Worm (Caenorhabditis elegans): ENCODE results near the gene C46C2.3.
"Not testable (repeated sequence)": the region's sequence is repeated elsewhere in the genome, so short reads cannot be mapped to it uniquely, and the experiment has no call there.

The C46C2.3 gene

ce11 chrIV:9239151-9239550 is 14.2 kb downstream of the C46C2.3 start:
- TF ChIP-seq sma-9 (GFP tag; optimal IDR thresholded peaks at IDR 0.05) = no peak
- TF ChIP-seq sma-9 (tag; optimal IDR thresholded peaks at IDR 0.05) = no peak

- TF ChIP-seq alr-1 (tag; optimal IDR thresholded peaks at IDR 0.05) (no peak), egl-27 (tag; optimal IDR thresholded peaks at IDR 0.05) (no peak)
These were observed 18.7 kb downstream of the C46C2.3 start, which contains the start of gene rab-28 for ce11 chrIV:9243670-9244069. rab-28 (minus strand) TSS chrIV:9244012.

- TF ChIP-seq blmp-1 (tag; optimal IDR thresholded peaks at IDR 0.05; ENCODE audit: insufficient read depth) (no peak), ZK546.5 (tag; optimal IDR thresholded peaks at IDR 0.05) (no peak)
These were observed 20.5 kb downstream of the C46C2.3 start, which contains the start of gene Y11D7A.5 for ce11 chrIV:9245423-9245822. Y11D7A.5 (minus strand) TSS chrIV:9245523.

ce11 chrIV:9249219-9249618 is 24.3 kb downstream of the C46C2.3 start, which contains the start of gene Y11D7A.7:
Y11D7A.7 (plus strand) TSS chrIV:9249519.
- TF ChIP-seq egl-27 (tag; optimal IDR thresholded peaks at IDR 0.05); ZK546.5 (tag; optimal IDR thresholded peaks at IDR 0.05); unc-62 (GFP tag; optimal IDR thresholded peaks at IDR 0.05): not testable (repeated sequence)

- TF ChIP-seq lin-13 (GFP tag; optimal IDR thresholded peaks at IDR 0.05) (no peak), elt-3 (tag; optimal IDR thresholded peaks at IDR 0.05) (no peak), nhr-77 (tag; optimal IDR thresholded peaks at IDR 0.05) (no peak), unc-62 (GFP tag; optimal IDR thresholded peaks at IDR 0.05) (no peak), nhr-10 (tag; optimal IDR thresholded peaks at IDR 0.05) (no peak), egl-27 (tag; optimal IDR thresholded peaks at IDR 0.05) (no peak), sma-9 (GFP tag; optimal IDR thresholded peaks at IDR 0.05) (no peak), sma-9 (tag; optimal IDR thresholded peaks at IDR 0.05) (no peak)
These were observed 26.2 kb downstream of the C46C2.3 start, which contains the start of gene Y11D7A.8 for ce11 chrIV:9251079-9251478. Y11D7A.8 (plus strand) TSS chrIV:9251379.

- TF ChIP-seq ZK546.5 (tag; optimal IDR thresholded peaks at IDR 0.05) (no peak), sma-3 (GFP tag; optimal IDR thresholded peaks at IDR 0.05) (no peak), nhr-10 (tag; optimal IDR thresholded peaks at IDR 0.05) (no peak), fos-1 (tag; optimal IDR thresholded peaks at IDR 0.05) (no peak)
These were observed 31.1 kb downstream of the C46C2.3 start, which contains the start of gene Y11D7A.9 for ce11 chrIV:9256017-9256416. Y11D7A.9 (minus strand) TSS chrIV:9256117.

- TF ChIP-seq nhr-10 (tag; optimal IDR thresholded peaks at IDR 0.05) (no peak), ama-1 (optimal IDR thresholded peaks at IDR 0.05) (no peak), ztf-1 (GFP tag; conservative IDR thresholded peaks at IDR 0.05) (no peak), ztf-11 (tag; optimal IDR thresholded peaks at IDR 0.05) (no peak), unc-55 (GFP tag; optimal IDR thresholded peaks at IDR 0.05) (no peak), skn-1 (tag; optimal IDR thresholded peaks at IDR 0.05) (no peak), ztf-4 (tag; optimal IDR thresholded peaks at IDR 0.05) (no peak), unc-62 (GFP tag; optimal IDR thresholded peaks at IDR 0.05) (no peak), ZK546.5 (tag; optimal IDR thresholded peaks at IDR 0.05) (no peak), mab-5 (tag; optimal IDR thresholded peaks at IDR 0.05) (no peak)
These were observed 31.9 kb downstream of the C46C2.3 start for ce11 chrIV:9256865-9257264.

ce11 chrIV:9258547-9258946 is 33.6 kb downstream of the C46C2.3 start:
- TF ChIP-seq nhr-21 (tag; optimal IDR thresholded peaks at IDR 0.05) (peak; percentile 50), ama-1 (optimal IDR thresholded peaks at IDR 0.05) (peak; percentile 44), sem-4 (tag; optimal IDR thresholded peaks at IDR 0.05) (peak; percentile 9), nhr-237 (tag; optimal IDR thresholded peaks at IDR 0.05) (no peak)

- TF ChIP-seq skn-1 (tag; optimal IDR thresholded peaks at IDR 0.05) = peak; percentile 80
- TF ChIP-seq nhr-10 (tag; optimal IDR thresholded peaks at IDR 0.05) = no peak
- TF ChIP-seq elt-3 (tag; optimal IDR thresholded peaks at IDR 0.05) = no peak
These were observed 34.8 kb downstream of the C46C2.3 start, which contains the start of gene Y11D7A.10 for ce11 chrIV:9259687-9260086. Y11D7A.10 (minus strand) TSS chrIV:9259768.

- TF ChIP-seq sma-9 (GFP tag; optimal IDR thresholded peaks at IDR 0.05) (peak; percentile 15), sma-9 (tag; optimal IDR thresholded peaks at IDR 0.05) (no peak), blmp-1 (tag; optimal IDR thresholded peaks at IDR 0.05; ENCODE audit: insufficient read depth) (no peak), sma-3 (GFP tag; optimal IDR thresholded peaks at IDR 0.05) (no peak), mbf-1 (tag; optimal IDR thresholded peaks at IDR 0.05) (no peak), nhr-6 (tag; optimal IDR thresholded peaks at IDR 0.05) (no peak), unc-55 (GFP tag; optimal IDR thresholded peaks at IDR 0.05) (peak; percentile 60), nhr-129 (tag; optimal IDR thresholded peaks at IDR 0.05) (peak; percentile 2), Y55F3AM.14 (GFP tag; optimal IDR thresholded peaks at IDR 0.05) (no peak), gmeb-1 (tag; optimal IDR thresholded peaks at IDR 0.05) (peak; percentile 44), ama-1 (optimal IDR thresholded peaks at IDR 0.05) (no peak), elt-3 (tag; optimal IDR thresholded peaks at IDR 0.05) (no peak), peb-1 (tag; optimal IDR thresholded peaks at IDR 0.05) (no peak), C34F6.9 (tag; optimal IDR thresholded peaks at IDR 0.05) (peak; percentile 66)
These were observed 35.4 kb downstream of the C46C2.3 start for ce11 chrIV:9260334-9260733.
